Worm (Caenorhabditis elegans): Measurements from ENCODE around the gene ceh-21.

- TF ChIP-seq tab-1 (GFP tag; IDR thresholded peaks at IDR 0.05) (no peak), klf-2 (GFP tag; conservative IDR thresholded peaks at IDR 0.05) (no peak), flt-1 (GFP tag; IDR thresholded peaks at IDR 0.05) (no peak)
Observed at ce11 chrX:1845493-1845892, 7.0 kb downstream of the ceh-21 start, which contains the start of gene T26C11.4.
